Worm (Caenorhabditis elegans): ENCODE data around the gene str-162.
"Not testable (repeated sequence)": the region's sequence is repeated elsewhere in the genome, so short reads cannot be mapped to it uniquely, and the experiment has no call there.

str-162 gene

ce11 chrIV:5005154-5005553 lies 13.0 kb downstream of the str-162 start:
- TF ChIP-seq F16B12.6 (tag; optimal IDR thresholded peaks at IDR 0.05) (no peak), ceh-82 (tag; optimal IDR thresholded peaks at IDR 0.05) (no peak), unc-30 (tag; optimal IDR thresholded peaks at IDR 0.05) (no peak), pax-3 (tag; optimal IDR thresholded peaks at IDR 0.05) (no peak), nhr-76 (tag; optimal IDR thresholded peaks at IDR 0.05) (no peak), ceh-63 (GFP tag; optimal IDR thresholded peaks at IDR 0.05) (no peak), fos-1 (tag; optimal IDR thresholded peaks at IDR 0.05) (no peak), tbx-2 (tag; optimal IDR thresholded peaks at IDR 0.05) (no peak), nhr-12 (tag; optimal IDR thresholded peaks at IDR 0.05) (no peak), ceh-8 (GFP tag; optimal IDR thresholded peaks at IDR 0.05) (no peak), vab-15 (tag; optimal IDR thresholded peaks at IDR 0.05) (no peak), pag-3 (tag; optimal IDR thresholded peaks at IDR 0.05; ENCODE audit: borderline replicate concordance, insufficient read depth) (no peak), mab-9 (GFP tag; IDR thresholded peaks at IDR 0.05) (no peak), nhr-84 (tag; optimal IDR thresholded peaks at IDR 0.05) (no peak), efl-1 (optimal IDR thresholded peaks at IDR 0.05) (no peak), efl-1 (GFP tag; optimal IDR thresholded peaks at IDR 0.05 in 1 of 2) (no peak), nhr-19 (GFP tag; conservative IDR thresholded peaks at IDR 0.05) (no peak), fkh-8 (tag; optimal IDR thresholded peaks at IDR 0.05) (no peak), lin-35 (GFP tag; optimal IDR thresholded peaks at IDR 0.05) (no peak)

- no peak for TF ChIP-seq rnt-1 (tag; optimal IDR thresholded peaks at IDR 0.05)
Observed at ce11 chrIV:5008378-5008777, 16.2 kb downstream of the str-162 start, which contains the start of gene srm-2. Gene srm-2 (plus strand): TSS chrIV:5008678.

- TF ChIP-seq vab-15 (tag; optimal IDR thresholded peaks at IDR 0.05) (no peak), nhr-85 (tag) (no peak), snu-23 (GFP tag; optimal IDR thresholded peaks at IDR 0.05) (no peak), zag-1 (tag; optimal IDR thresholded peaks at IDR 0.05) (no peak), unc-130 (tag; optimal IDR thresholded peaks at IDR 0.05) (no peak), hpl-2 (GFP tag; optimal IDR thresholded peaks at IDR 0.05) (no peak), ztf-11 (tag; optimal IDR thresholded peaks at IDR 0.05) (no peak)
Observed at ce11 chrIV:5012241-5012640, 20.1 kb downstream of the str-162 start, which contains the start of gene srm-1. Gene srm-1 (plus strand): TSS chrIV:5012541.

ce11 chrIV:5016461-5016860 lies 24.3 kb downstream of the str-162 start, which contains the start of gene ssq-4:
Gene ssq-4 (plus strand): TSS chrIV:5016479.
- not testable (repeated sequence) for TF ChIP-seq ceh-8 (GFP tag; optimal IDR thresholded peaks at IDR 0.05); nhr-28 (tag; optimal IDR thresholded peaks at IDR 0.05); nhr-77 (tag; optimal IDR thresholded peaks at IDR 0.05)

- TF ChIP-seq nhr-28 (tag; optimal IDR thresholded peaks at IDR 0.05); pag-3 (tag; optimal IDR thresholded peaks at IDR 0.05; ENCODE audit: borderline replicate concordance, insufficient read depth); lin-39 (tag; optimal IDR thresholded peaks at IDR 0.05): not testable (repeated sequence)
Observed at ce11 chrIV:5017075-5017474, 24.9 kb downstream of the str-162 start, which contains the start of gene T28H11.7. Gene T28H11.7 (minus strand): TSS chrIV:5017175.

- TF ChIP-seq elt-3 (tag; optimal IDR thresholded peaks at IDR 0.05) = no peak
- TF ChIP-seq nhr-76 (tag; optimal IDR thresholded peaks at IDR 0.05) = no peak
- no peak for TF ChIP-seq snu-23 (GFP tag; optimal IDR thresholded peaks at IDR 0.05)
- TF ChIP-seq zag-1 (tag; optimal IDR thresholded peaks at IDR 0.05) = no peak
- no peak for TF ChIP-seq nhr-71 (tag; optimal IDR thresholded peaks at IDR 0.05)
- no peak for TF ChIP-seq efl-1 (optimal IDR thresholded peaks at IDR 0.05)
- TF ChIP-seq efl-1 (GFP tag; optimal IDR thresholded peaks at IDR 0.05 in 1 of 2) = no peak
- TF ChIP-seq snpc-4 (tag; optimal IDR thresholded peaks at IDR 0.05) = no peak
- TF ChIP-seq nhr-90 (tag; optimal IDR thresholded peaks at IDR 0.05; ENCODE audit: poor library complexity) = no peak
Observed at ce11 chrIV:5020533-5020932, 28.3 kb downstream of the str-162 start, which contains the start of gene T28H11.8. Gene T28H11.8 (minus strand): TSS chrIV:5020633.

Data from whole organism, L1 larva.